Fruit fly (Drosophila melanogaster): ENCODE measurements around the gene Taf13.

Taf13 gene

dm6 chr2L:20091094-20091679, 2.5 kb downstream of the Taf13 start, which contains the start of the genes CG10747 and Pyroxd1 (continued):
- peak; percentile 62 for TF ChIP-seq CG14965 (GFP tag; optimal IDR thresholded peaks at IDR 0.05; ENCODE audit: borderline replicate concordance)
- TF ChIP-seq oc (tag; optimal IDR thresholded peaks at IDR 0.05), result peak; percentile 93
- TF ChIP-seq CG4854 (GFP tag; optimal IDR thresholded peaks at IDR 0.05), result peak; percentile 94
- TF ChIP-seq CG42726 (GFP tag; IDR thresholded peaks at IDR 0.05; ENCODE audit: partially characterized antibody), result no peak
- peak; percentile 81 for TF ChIP-seq Elba2 (GFP tag; optimal IDR thresholded peaks at IDR 0.05)
- peak; percentile 87 for TF ChIP-seq CG3065 (GFP tag; optimal IDR thresholded peaks at IDR 0.05)
- TF ChIP-seq CG10366 (GFP tag; IDR thresholded peaks at IDR 0.05), result peak; percentile 95
- TF ChIP-seq CG8089 (GFP tag; optimal IDR thresholded peaks at IDR 0.05), result peak; percentile 87
- TF ChIP-seq BEAF-32 (GFP tag; optimal IDR thresholded peaks at IDR 0.05), result peak; percentile 39
- TF ChIP-seq CG11093 (GFP tag; IDR thresholded peaks at IDR 0.05), result peak; percentile 95
- TF ChIP-seq CG1024 (GFP tag; IDR thresholded peaks at IDR 0.05), result peak; percentile 54; the same call in 1 of the 2 replicates
- peak; percentile 94 for TF ChIP-seq Ada2b (GFP tag; IDR thresholded peaks at IDR 0.05)
- TF ChIP-seq Deaf1 (tag; optimal IDR thresholded peaks at IDR 0.05), result peak; percentile 82
- peak; percentile 43 for TF ChIP-seq Dref (GFP tag; IDR thresholded peaks at IDR 0.05)
- TF ChIP-seq CG6254 (GFP tag; optimal IDR thresholded peaks at IDR 0.05), result peak; percentile 86
- TF ChIP-seq Doc3 (GFP tag; IDR thresholded peaks at IDR 0.05; ENCODE audit: partially characterized antibody), result no peak
- 0 out of 4 replicates have a peak, but pooled peaks have one; percentile 63 for TF ChIP-seq chinmo (GFP tag; IDR thresholded peaks at IDR 0.05; ENCODE audit: partially characterized antibody)
- peak; percentile 94 for TF ChIP-seq CG7372 (GFP tag; IDR thresholded peaks at IDR 0.05)
- peak; percentile 80 for TF ChIP-seq pzg (GFP tag; optimal IDR thresholded peaks at IDR 0.05)
- peak; percentile 96 for TF ChIP-seq CG10462 (GFP tag; optimal IDR thresholded peaks at IDR 0.05)
- TF ChIP-seq sna (GFP tag; IDR thresholded peaks at IDR 0.05; ENCODE audit: partially characterized antibody), result no peak
- peak; percentile 99 for TF ChIP-seq sens (GFP tag)
- TF ChIP-seq sens-2 (GFP tag; IDR thresholded peaks at IDR 0.05), result peak; percentile 81
- TF ChIP-seq Nf-YC (tag; optimal IDR thresholded peaks at IDR 0.05), result peak; percentile 90
- peak; percentile 92 for TF ChIP-seq ab (GFP tag; optimal IDR thresholded peaks at IDR 0.05)
- peak; percentile 80 for TF ChIP-seq MESR4 (GFP tag; optimal IDR thresholded peaks at IDR 0.05)
- peak; percentile 88 for TF ChIP-seq CG9876 (GFP tag; optimal IDR thresholded peaks at IDR 0.05)
- TF ChIP-seq pho (GFP tag; optimal IDR thresholded peaks at IDR 0.05), result peak; percentile 97
- TF ChIP-seq CG4730 (GFP tag; IDR thresholded peaks at IDR 0.05), result peak; percentile 90
- TF ChIP-seq CG2199 (GFP tag; IDR thresholded peaks at IDR 0.05), result 0 out of 3 replicates have a peak, but pooled peaks have one; percentile 67
- peak; percentile 95 for TF ChIP-seq CG12744 (GFP tag; optimal IDR thresholded peaks at IDR 0.05)
- peak; percentile 93 for TF ChIP-seq Six4 (GFP tag; optimal IDR thresholded peaks at IDR 0.05)
- peak; percentile 95 for TF ChIP-seq CG7786 (GFP tag; optimal IDR thresholded peaks at IDR 0.05)
- peak; percentile 96 for TF ChIP-seq caup (GFP tag; optimal IDR thresholded peaks at IDR 0.05; ENCODE audit: severe bottlenecking)
- TF ChIP-seq CG17612 (GFP tag; IDR thresholded peaks at IDR 0.05), result peak; percentile 90
- TF ChIP-seq CG10654 (GFP tag; optimal IDR thresholded peaks at IDR 0.05), result peak; percentile 95
- peak; percentile 65 for TF ChIP-seq grn (GFP tag; optimal IDR thresholded peaks at IDR 0.05)
- TF ChIP-seq CG7963 (GFP tag; IDR thresholded peaks at IDR 0.05; ENCODE audit: partially characterized antibody), result no peak
- TF ChIP-seq wdn (GFP tag; IDR thresholded peaks at IDR 0.05), result peak; percentile 89
- TF ChIP-seq H2.0 (GFP tag; IDR thresholded peaks at IDR 0.05), result peak; percentile 91
- peak; percentile 89 for TF ChIP-seq corto (GFP tag; optimal IDR thresholded peaks at IDR 0.05)
- TF ChIP-seq CG7556 (GFP tag; optimal IDR thresholded peaks at IDR 0.05), result peak; percentile 97
- TF ChIP-seq row (GFP tag; IDR thresholded peaks at IDR 0.05), result peak; percentile 99
- peak; percentile 84 for TF ChIP-seq otp (GFP tag; IDR thresholded peaks at IDR 0.05)
- TF ChIP-seq CG18011 (GFP tag; optimal IDR thresholded peaks at IDR 0.05), result peak; percentile 89
- TF ChIP-seq toy (GFP tag; IDR thresholded peaks at IDR 0.05), result peak; percentile 84
- TF ChIP-seq Dp (GFP tag; optimal IDR thresholded peaks at IDR 0.05), result peak; percentile 86
- peak; percentile 91 for TF ChIP-seq disco-r (GFP tag; optimal IDR thresholded peaks at IDR 0.05)
- peak; percentile 91 for TF ChIP-seq scrt (GFP tag; optimal IDR thresholded peaks at IDR 0.05)
- peak; percentile 80 for TF ChIP-seq CG3995 (GFP tag; optimal IDR thresholded peaks at IDR 0.05)
